Worm (Caenorhabditis elegans) whole organism, L1 larva: ENCODE measurements around the gene ZK154.1.

Experiments
- lin-13 ChIP-seq: fragments of 150-350 bp; optimal IDR thresholded peaks from 2 replicates; lab custom pipeline; 2014; ENCODE audit warnings: missing biosample characterization, missing genetic modification reagents, missing genetic modification characterization
- mep-1 ChIP-seq: fragments of 150-350 bp; optimal IDR thresholded peaks from 2 replicates; lab custom pipeline; 2014; ENCODE audit warnings: missing biosample characterization, missing genetic modification characterization
- pqm-1 ChIP-seq: sonication (generic microtip); optimal IDR thresholded peaks from 3 replicates; lab custom pipeline; 2017; ENCODE audit warnings: missing biosample characterization, missing genetic modification characterization
- snpc-4 ChIP-seq: fragments of 150-350 bp; optimal IDR thresholded peaks from 2 replicates; lab custom pipeline; 2014; ENCODE audit warnings: missing biosample characterization, missing genetic modification characterization

ce11 chrX:7826590-7827260 lies 47.3 kb downstream of the ZK154.1 start:
- TF ChIP-seq pqm-1 (tag; lab: Kevin White, UChicago) (no peak), snpc-4 (no peak), mep-1 (peak; percentile 41), lin-13 (GFP tag; lab: Kevin White, UChicago) (no peak)
